Worm (Caenorhabditis elegans) whole organism, L4 larva: ENCODE results near the gene famp-1.
"Not testable (repeated sequence)": the region's sequence is repeated elsewhere in the genome, so short reads cannot be mapped to it uniquely, and the experiment has no call there.

Experiments
- attf-4 ChIP-seq: sonication (generic microtip); optimal IDR thresholded peaks from 3 replicates; lab custom pipeline; 2017; ENCODE audit warnings: missing biosample characterization, missing genetic modification characterization
- php-3 ChIP-seq: fragments of 200-800 bp; sonication (Bioruptor generic); IDR thresholded peaks from 2 replicates; pipeline ENCODE4 v1.3.6; 2022; ENCODE audit warnings: missing genetic modification reagents, missing genetic modification characterization, missing compliant biosample characterization
- set-16 ChIP-seq: fragments of 200-800 bp; sonication (Bioruptor generic); IDR thresholded peaks from 2 replicates; pipeline ENCODE4 v1.3.6; 2022; ENCODE audit warnings: missing genetic modification reagents, missing genetic modification characterization, missing compliant biosample characterization

Gene famp-1

ce11 chrIV:2216756-2217155 is 46.7 kb downstream of the famp-1 start, which contains the start of gene T04C4.3:
Gene T04C4.3, minus strand, starts transcription at chrIV:2216856.
- not testable (repeated sequence) for TF ChIP-seq php-3 (GFP tag; lab: Robert Waterston, UW); attf-4; set-16
